Fruit fly (Drosophila melanogaster): ENCODE measurements around the gene CG11262.

Gene CG11262

DNA sequence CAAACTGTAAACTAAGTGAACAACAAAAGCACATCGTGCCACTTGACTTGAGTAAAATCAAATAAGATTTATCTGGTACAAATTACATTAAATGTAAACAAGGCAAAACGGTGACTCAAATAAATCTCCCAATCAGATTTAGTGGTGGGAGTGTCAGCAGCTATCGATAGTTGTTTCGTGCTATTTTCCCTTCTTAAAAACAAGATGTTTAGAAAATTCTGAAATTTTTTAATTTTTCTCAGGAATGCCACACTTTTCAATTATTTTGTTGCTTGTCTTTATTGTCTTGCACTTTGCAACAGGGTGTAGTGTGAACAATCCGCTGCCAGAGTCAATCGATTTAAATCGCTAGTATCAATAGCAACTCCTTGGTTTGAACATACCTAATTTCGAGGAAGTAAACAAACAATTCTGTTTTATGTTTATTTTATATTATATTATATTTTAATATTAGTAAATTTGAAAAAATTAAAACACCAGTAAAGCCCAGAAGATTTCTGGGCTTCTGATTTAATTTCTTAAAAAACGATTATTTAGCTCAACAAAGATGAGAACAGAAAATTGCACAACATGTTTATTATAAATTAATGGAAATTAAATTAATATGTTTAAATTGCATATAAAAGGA is 20.4 kb downstream of the CG11262 start, which contains the start of gene MICAL-like (continued):
- TF ChIP-seq Sry-β (GFP tag; optimal IDR thresholded peaks at IDR 0.05) (no peak), Dfd (GFP tag; optimal IDR thresholded peaks at IDR 0.05) (no peak), CG8281 (tag; optimal IDR thresholded peaks at IDR 0.05) (no peak), Scr (GFP tag; IDR thresholded peaks at IDR 0.05; ENCODE audit: partially characterized antibody) (peak; percentile 90), Ada2b (GFP tag; IDR thresholded peaks at IDR 0.05) (peak; percentile 49), Hmr (GFP tag; optimal IDR thresholded peaks at IDR 0.05) (no peak), wdn (GFP tag; IDR thresholded peaks at IDR 0.05) (no peak), cas (GFP tag; IDR thresholded peaks at IDR 0.05) (no peak), CG4404 (GFP tag; IDR thresholded peaks at IDR 0.05) (peak; percentile 30), usp (GFP tag; optimal IDR thresholded peaks at IDR 0.05) (no peak), vfl (GFP tag; optimal IDR thresholded peaks at IDR 0.05) (no peak), CG12744 (GFP tag; optimal IDR thresholded peaks at IDR 0.05) (no peak), Dref (GFP tag; IDR thresholded peaks at IDR 0.05) (peak; percentile 66), CG43689 (GFP tag; IDR thresholded peaks at IDR 0.05) (no peak), CG6654 (GFP tag; optimal IDR thresholded peaks at IDR 0.05) (no peak), H15 (GFP tag; IDR thresholded peaks at IDR 0.05) (no peak), Spps (tag; optimal IDR thresholded peaks at IDR 0.05) (no peak), bbx (GFP tag; IDR thresholded peaks at IDR 0.05; ENCODE audit: partially characterized antibody) (peak; percentile 72), Rx (GFP tag; IDR thresholded peaks at IDR 0.05) (no peak), Asciz (GFP tag; optimal IDR thresholded peaks at IDR 0.05) (no peak), CG30020 (tag; optimal IDR thresholded peaks at IDR 0.05) (no peak), gcm2 (GFP tag; optimal IDR thresholded peaks at IDR 0.05) (no peak), CG13894 (tag; optimal IDR thresholded peaks at IDR 0.05) (no peak), CG1832 (GFP tag; optimal IDR thresholded peaks at IDR 0.05) (no peak), CG8944 (GFP tag; optimal IDR thresholded peaks at IDR 0.05) (peak; percentile 2), CG17568 (GFP tag; optimal IDR thresholded peaks at IDR 0.05) (no peak), Sry-δ (GFP tag; optimal IDR thresholded peaks at IDR 0.05) (peak; percentile 88), CG18599 (GFP tag; optimal IDR thresholded peaks at IDR 0.05) (no peak), CG14860 (GFP tag; IDR thresholded peaks at IDR 0.05; ENCODE audit: partially characterized antibody) (peak; percentile 77), pfk (GFP tag; optimal IDR thresholded peaks at IDR 0.05) (no peak), salm (tag; optimal IDR thresholded peaks at IDR 0.05) (no peak), kay (GFP tag; optimal IDR thresholded peaks at IDR 0.05) (peak; percentile 79), dm (GFP tag; optimal IDR thresholded peaks at IDR 0.05) (no peak), ab (GFP tag; optimal IDR thresholded peaks at IDR 0.05) (no peak), slou (GFP tag; optimal IDR thresholded peaks at IDR 0.05) (no peak), ranshi (GFP tag; IDR thresholded peaks at IDR 0.05) (peak; percentile 40), Neu2 (GFP tag; optimal IDR thresholded peaks at IDR 0.05; ENCODE audit: borderline replicate concordance) (no peak), fd96Cb (tag; optimal IDR thresholded peaks at IDR 0.05) (no peak), CG17186 (GFP tag; optimal IDR thresholded peaks at IDR 0.05) (no peak), tio (GFP tag; optimal IDR thresholded peaks at IDR 0.05) (no peak), tup (GFP tag; optimal IDR thresholded peaks at IDR 0.05) (no peak), CG4424 (GFP tag; optimal IDR thresholded peaks at IDR 0.05) (no peak), jumu (GFP tag; optimal IDR thresholded peaks at IDR 0.05) (no peak), CG6813 (GFP tag; optimal IDR thresholded peaks at IDR 0.05) (no peak), D19B (GFP tag; optimal IDR thresholded peaks at IDR 0.05) (no peak), lola (GFP tag; optimal IDR thresholded peaks at IDR 0.05) (no peak), odd (GFP tag; optimal IDR thresholded peaks at IDR 0.05) (no peak), Hr78 (GFP tag; optimal IDR thresholded peaks at IDR 0.05) (no peak), Max (GFP tag; optimal IDR thresholded peaks at IDR 0.05) (no peak), CG1024 (GFP tag; IDR thresholded peaks at IDR 0.05) (0 out of 2 replicates have a peak, but pooled peaks have one; percentile 10)

Measured in whole organism, embryonic.